Worm (Caenorhabditis elegans) whole organism, early embryonic: ENCODE data around the gene R02D5.6.

Source experiments
- B0310.2 ChIP-seq: sonication (generic microtip); optimal IDR thresholded peaks from 2 replicates; lab custom pipeline; 2016; ENCODE audit warnings: mild to moderate bottlenecking, missing genetic modification characterization, missing compliant biosample characterization
- F13C5.2 ChIP-seq: sonication (generic microtip); optimal IDR thresholded peaks from 2 replicates; lab custom pipeline; 2017; ENCODE audit warnings: mild to moderate bottlenecking, missing genetic modification characterization, inconsistent platforms, missing compliant biosample characterization
- aly-1 ChIP-seq: sonication (generic microtip); optimal IDR thresholded peaks from 2 replicates; lab custom pipeline; 2016; ENCODE audit warnings: missing genetic modification characterization, missing compliant biosample characterization
- ama-1 ChIP-seq: fragments of 150-350 bp; optimal IDR thresholded peaks from 2 replicates; lab custom pipeline; 2014
- ceh-13 ChIP-seq: fragments of 200-800 bp; sonication (Bioruptor generic); optimal IDR thresholded peaks from 2 replicates; lab custom pipeline; 2018; ENCODE audit warnings: mild to moderate bottlenecking, missing genetic modification characterization, missing compliant biosample characterization
- ceh-36 ChIP-seq: sonication (generic microtip); optimal IDR thresholded peaks from 2 replicates; lab custom pipeline; 2016; ENCODE audit warnings: missing genetic modification characterization, inconsistent platforms, missing compliant biosample characterization
- ets-7 ChIP-seq: sonication (generic microtip); optimal IDR thresholded peaks from 2 replicates; lab custom pipeline; 2016; ENCODE audit warnings: missing genotype, missing genetic modification characterization, missing compliant biosample characterization
- flt-1 ChIP-seq: fragments of 200-800 bp; sonication (Bioruptor generic); IDR thresholded peaks from 2 replicates; pipeline ENCODE4 v1.3.6; 2022; ENCODE audit warnings: missing genetic modification characterization, missing compliant biosample characterization
- hmbx-1 ChIP-seq: sonication (generic microtip); optimal IDR thresholded peaks from 2 replicates; lab custom pipeline; 2016; ENCODE audit warnings: mild to moderate bottlenecking, missing genetic modification characterization, missing compliant biosample characterization
- hmg-4 ChIP-seq: fragments of 200-800 bp; sonication (Bioruptor generic); optimal IDR thresholded peaks from 2 replicates; lab custom pipeline; 2018; ENCODE audit warnings: mild to moderate bottlenecking, missing genetic modification characterization, missing compliant biosample characterization
- hnd-1 ChIP-seq: sonication (generic microtip); optimal IDR thresholded peaks from 2 replicates; lab custom pipeline; 2016; ENCODE audit warnings: missing genetic modification characterization, missing compliant biosample characterization
- pes-1 ChIP-seq: fragments of 200-800 bp; sonication (Bioruptor generic); IDR thresholded peaks from 2 replicates; pipeline ENCODE4 v1.3.6; 2022; ENCODE audit warnings: missing genetic modification reagents, missing genetic modification characterization, missing compliant biosample characterization
- scrt-1 ChIP-seq: fragments of 200-800 bp; sonication (Bioruptor generic); IDR thresholded peaks from 2 replicates; pipeline ENCODE4 v1.3.6; 2022; ENCODE audit warnings: missing genetic modification characterization, missing compliant biosample characterization
- sea-1 ChIP-seq: fragments of 200-800 bp; sonication (Bioruptor generic); conservative IDR thresholded peaks from 2 replicates; pipeline ENCODE4 v1.3.6; 2022; ENCODE audit warnings: missing genetic modification characterization, missing compliant biosample characterization
- tbx-11 ChIP-seq: fragments of 200-800 bp; sonication (Bioruptor generic); IDR thresholded peaks from 2 replicates; pipeline ENCODE4 v1.3.6; 2022; ENCODE audit warnings: missing genetic modification characterization, missing compliant biosample characterization
- tbx-37 ChIP-seq: fragments of 200-800 bp; sonication (Bioruptor generic); conservative IDR thresholded peaks from 2 replicates; pipeline ENCODE4 v1.3.6; 2022; ENCODE audit warnings: missing genetic modification reagents, missing genetic modification characterization, missing compliant biosample characterization
- tra-4 ChIP-seq: sonication (generic microtip); optimal IDR thresholded peaks from 2 replicates; lab custom pipeline; 2017; ENCODE audit warnings: missing genetic modification characterization, missing compliant biosample characterization

Gene R02D5.6

ce11 chrV:14518010-14518409 lies at the start of gene R02D5.6:
Gene R02D5.6, minus strand, starts transcription at chrV:14518110.
- TF ChIP-seq ceh-13 (GFP tag; lab: Kevin White, UChicago): no peak
- TF ChIP-seq aly-1 (tag; lab: Kevin White, UChicago): no peak
- TF ChIP-seq scrt-1: no peak
- no peak for TF ChIP-seq ceh-36 (tag; lab: Kevin White, UChicago)
- TF ChIP-seq sea-1: no peak
- TF ChIP-seq ama-1 (lab: Kevin White, UChicago): no peak
- no peak for TF ChIP-seq B0310.2
- no peak for TF ChIP-seq F13C5.2
- TF ChIP-seq hnd-1: no peak
- TF ChIP-seq hmg-4 (GFP tag; lab: Kevin White, UChicago): no peak
- TF ChIP-seq flt-1: no peak
- TF ChIP-seq ets-7 (tag; lab: Kevin White, UChicago): no peak
- TF ChIP-seq tbx-11 (GFP tag; lab: Robert Waterston, UW): no peak
- no peak for TF ChIP-seq hmbx-1 (tag; lab: Kevin White, UChicago)
- TF ChIP-seq pes-1 (GFP tag; lab: Robert Waterston, UW): no peak
- TF ChIP-seq tra-4: no peak
- no peak for TF ChIP-seq tbx-37

ce11 chrV:14562589-14562988 lies 44.7 kb upstream of the R02D5.6 start, which contains the start of gene C53A5.11:
Gene C53A5.11, plus strand, starts transcription at chrV:14562889.
- TF ChIP-seq tra-4 (no peak), flt-1 (no peak), scrt-1 (no peak), aly-1 (tag; lab: Kevin White, UChicago) (no peak), sea-1 (no peak), hmbx-1 (tag; lab: Kevin White, UChicago) (no peak), hnd-1 (no peak), ets-7 (tag; lab: Kevin White, UChicago) (no peak), tbx-37 (no peak), F13C5.2 (no peak), ceh-13 (GFP tag; lab: Kevin White, UChicago) (no peak), pes-1 (GFP tag; lab: Robert Waterston, UW) (no peak), ceh-36 (tag; lab: Kevin White, UChicago) (no peak), ama-1 (lab: Kevin White, UChicago) (no peak), B0310.2 (no peak), tbx-11 (GFP tag; lab: Robert Waterston, UW) (no peak), hmg-4 (GFP tag; lab: Kevin White, UChicago) (no peak)

ce11 chrV:14559312-14559711 lies 41.4 kb upstream of the R02D5.6 start, which contains the start of gene srt-32:
Gene srt-32, plus strand, starts transcription at chrV:14559612.
- TF ChIP-seq ama-1 (lab: Kevin White, UChicago) (no peak), tra-4 (no peak), ets-7 (tag; lab: Kevin White, UChicago) (no peak), hmbx-1 (tag; lab: Kevin White, UChicago) (no peak), flt-1 (no peak)

- TF ChIP-seq tbx-11 (GFP tag; lab: Robert Waterston, UW) (no peak), ama-1 (lab: Kevin White, UChicago) (no peak), tbx-37 (no peak), ceh-13 (GFP tag; lab: Kevin White, UChicago) (no peak), B0310.2 (no peak), ceh-36 (tag; lab: Kevin White, UChicago) (no peak), flt-1 (no peak), pes-1 (GFP tag; lab: Robert Waterston, UW) (no peak), F13C5.2 (no peak), ets-7 (tag; lab: Kevin White, UChicago) (no peak), aly-1 (tag; lab: Kevin White, UChicago) (no peak), scrt-1 (no peak), hmbx-1 (tag; lab: Kevin White, UChicago) (no peak), sea-1 (no peak), tra-4 (no peak), hnd-1 (no peak), hmg-4 (GFP tag; lab: Kevin White, UChicago) (no peak)
Observed at ce11 chrV:14558757-14559156, 40.8 kb upstream of the R02D5.6 start, which contains the start of gene C53A5.9. Gene C53A5.9, minus strand, starts transcription at chrV:14558857.

ce11 chrV:14556187-14556586 lies 38.3 kb upstream of the R02D5.6 start, which contains the start of gene srg-47:
Gene srg-47, minus strand, starts transcription at chrV:14556287.
- no peak for TF ChIP-seq ceh-13 (GFP tag; lab: Kevin White, UChicago)
- TF ChIP-seq ets-7 (tag; lab: Kevin White, UChicago): no peak

ce11 chrV:14548510-14548909 lies 30.6 kb upstream of the R02D5.6 start:
- TF ChIP-seq ceh-36 (tag; lab: Kevin White, UChicago) (no peak), ceh-13 (GFP tag; lab: Kevin White, UChicago) (no peak), tra-4 (no peak), flt-1 (no peak)

- TF ChIP-seq tbx-11 (GFP tag; lab: Robert Waterston, UW) (no peak), ceh-36 (tag; lab: Kevin White, UChicago) (no peak), hnd-1 (no peak), flt-1 (no peak), ceh-13 (GFP tag; lab: Kevin White, UChicago) (no peak), ets-7 (tag; lab: Kevin White, UChicago) (no peak), hmg-4 (GFP tag; lab: Kevin White, UChicago) (no peak), pes-1 (GFP tag; lab: Robert Waterston, UW) (no peak), F13C5.2 (no peak), B0310.2 (no peak), ama-1 (lab: Kevin White, UChicago) (no peak), aly-1 (tag; lab: Kevin White, UChicago) (no peak), sea-1 (no peak), scrt-1 (no peak)
Observed at ce11 chrV:14546569-14546968, 28.7 kb upstream of the R02D5.6 start, which contains the start of gene C53A5.13. Gene C53A5.13, plus strand, starts transcription at chrV:14546869.

- TF ChIP-seq tbx-37 (no peak), B0310.2 (no peak), sea-1 (no peak), ets-7 (tag; lab: Kevin White, UChicago) (no peak), pes-1 (GFP tag; lab: Robert Waterston, UW) (no peak), ama-1 (lab: Kevin White, UChicago) (no peak), tbx-11 (GFP tag; lab: Robert Waterston, UW) (no peak), ceh-36 (tag; lab: Kevin White, UChicago) (no peak), scrt-1 (no peak), hmg-4 (GFP tag; lab: Kevin White, UChicago) (no peak), F13C5.2 (no peak), tra-4 (no peak), hmbx-1 (tag; lab: Kevin White, UChicago) (no peak)
Observed at ce11 chrV:14545816-14546283, 27.9 kb upstream of the R02D5.6 start, which contains the start of gene rike-1. Gene rike-1, minus strand, starts transcription at chrV:14545866.
